Worm (Caenorhabditis elegans): Measurements from ENCODE around the gene Y105C5A.1274.
"Not testable (repeated sequence)": the region's sequence is repeated elsewhere in the genome, so short reads cannot be mapped to it uniquely, and the experiment has no call there.

Y105C5A.1274 gene

DNA sequence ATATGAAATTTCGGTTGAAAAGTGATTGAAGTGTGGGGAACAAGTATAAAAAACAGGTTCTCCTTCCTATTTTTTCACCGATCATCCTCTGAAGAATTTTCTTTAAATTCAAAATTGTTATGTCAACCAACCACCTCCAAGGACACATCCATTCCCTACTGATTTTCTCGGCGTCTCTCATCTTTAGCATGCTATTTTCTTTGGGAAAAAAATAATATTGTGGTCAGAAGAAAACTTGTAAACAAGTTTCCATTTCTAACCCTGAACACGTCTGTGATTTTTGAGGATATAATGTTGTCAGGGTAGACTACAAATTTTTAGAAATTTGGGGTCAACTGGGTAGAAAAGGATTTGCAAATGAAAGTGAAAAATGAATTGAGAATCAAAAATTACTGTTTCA is 16.9 kb upstream of the Y105C5A.1274 start:
- TF ChIP-seq vab-15 (tag; optimal IDR thresholded peaks at IDR 0.05) (no peak), mep-1 (tag; optimal IDR thresholded peaks at IDR 0.05) (peak; percentile 13), nhr-20 (tag; optimal IDR thresholded peaks at IDR 0.05) (peak; percentile 50), fkh-8 (tag; optimal IDR thresholded peaks at IDR 0.05) (no peak), unc-62 (GFP tag; optimal IDR thresholded peaks at IDR 0.05) (no peak), blmp-1 (tag; optimal IDR thresholded peaks at IDR 0.05) (peak; percentile 34), alr-1 (tag; optimal IDR thresholded peaks at IDR 0.05; ENCODE audit: borderline replicate concordance) (no peak), nhr-85 (tag) (peak; percentile 87), lsy-2 (tag; optimal IDR thresholded peaks at IDR 0.05) (peak in 1 of 2 experiments; percentile 28), snpc-4 (tag; optimal IDR thresholded peaks at IDR 0.05) (no peak), ets-5 (GFP tag; IDR thresholded peaks at IDR 0.05) (no peak), nhr-11 (tag; optimal IDR thresholded peaks at IDR 0.05) (no peak), nhr-84 (tag; optimal IDR thresholded peaks at IDR 0.05) (no peak), mab-9 (GFP tag; IDR thresholded peaks at IDR 0.05) (no peak), C16A3.4 (tag; optimal IDR thresholded peaks at IDR 0.05) (no peak), grh-1 (GFP tag; IDR thresholded peaks at IDR 0.05) (no peak), hlh-4 (tag; optimal IDR thresholded peaks at IDR 0.05) (no peak), elt-3 (tag; optimal IDR thresholded peaks at IDR 0.05) (peak in 1 of 6 experiments; percentile 36), fkh-4 (tag; optimal IDR thresholded peaks at IDR 0.05; ENCODE audit: borderline replicate concordance) (no peak), sox-4 (tag; optimal IDR thresholded peaks at IDR 0.05) (no peak), unc-86 (tag; optimal IDR thresholded peaks at IDR 0.05) (no peak), zag-1 (tag; optimal IDR thresholded peaks at IDR 0.05) (no peak)

DNA sequence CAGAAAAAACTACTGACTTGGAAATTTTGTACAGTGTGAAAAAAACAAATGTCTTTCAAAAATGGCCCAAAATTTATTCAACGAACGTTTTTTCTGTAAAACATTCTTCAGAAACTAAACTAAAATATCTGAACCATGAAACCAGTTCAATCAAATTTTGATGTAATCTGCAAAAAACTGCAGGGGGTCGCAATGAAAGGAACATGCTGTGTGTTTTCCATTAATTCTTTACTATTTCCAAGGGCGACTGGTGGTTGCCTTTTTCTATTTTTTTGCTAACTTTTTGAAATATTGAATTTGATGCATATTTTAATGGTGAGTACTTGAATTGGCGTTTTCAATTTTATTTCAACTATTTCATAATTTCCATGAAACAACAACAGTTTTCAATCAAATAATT is 3.3 kb upstream of the Y105C5A.1274 start, which contains the start of gene Y105C5A.9:
Gene Y105C5A.9, plus strand, starts transcription at position 301 of the 400 bp plus-strand sequence.
- no peak for TF ChIP-seq zip-4 (GFP tag; optimal IDR thresholded peaks at IDR 0.05)
- no peak for TF ChIP-seq hpl-2 (GFP tag; optimal IDR thresholded peaks at IDR 0.05)
- no peak for TF ChIP-seq egl-13 (tag; optimal IDR thresholded peaks at IDR 0.05)
- no peak for TF ChIP-seq ceh-82 (tag; optimal IDR thresholded peaks at IDR 0.05)
- no peak for TF ChIP-seq efl-3 (GFP tag; optimal IDR thresholded peaks at IDR 0.05)
- TF ChIP-seq grh-1 (GFP tag; IDR thresholded peaks at IDR 0.05), result no peak
- TF ChIP-seq fkh-10 (GFP tag; optimal IDR thresholded peaks at IDR 0.05), result no peak
- no peak for TF ChIP-seq mef-2 (tag; optimal IDR thresholded peaks at IDR 0.05)
- TF ChIP-seq vab-15 (tag; optimal IDR thresholded peaks at IDR 0.05), result no peak
- TF ChIP-seq sptf-1 (tag; optimal IDR thresholded peaks at IDR 0.05), result no peak
- no peak for TF ChIP-seq pax-3 (tag; optimal IDR thresholded peaks at IDR 0.05)
- no peak for TF ChIP-seq ceh-8 (GFP tag; optimal IDR thresholded peaks at IDR 0.05)
- TF ChIP-seq aly-2 (tag; optimal IDR thresholded peaks at IDR 0.05), result no peak
- TF ChIP-seq ceh-88 (GFP tag; IDR thresholded peaks at IDR 0.05), result no peak
- TF ChIP-seq nhr-76 (tag; optimal IDR thresholded peaks at IDR 0.05), result no peak
- TF ChIP-seq lin-39 (tag; optimal IDR thresholded peaks at IDR 0.05), result no peak
- no peak for TF ChIP-seq nhr-77 (tag; optimal IDR thresholded peaks at IDR 0.05)
- no peak for TF ChIP-seq nhr-28 (tag; optimal IDR thresholded peaks at IDR 0.05)

- TF ChIP-seq swsn-7 (tag; optimal IDR thresholded peaks at IDR 0.05); tbx-2 (tag; optimal IDR thresholded peaks at IDR 0.05); mab-9 (GFP tag; IDR thresholded peaks at IDR 0.05): not testable (repeated sequence)
These were observed 923 bp downstream of the Y105C5A.1274 start, which contains the start of gene Y105C5A.10 for ce11 chrIV:15635462-15635861. Gene Y105C5A.10, plus strand, starts transcription at chrIV:15635762.

- no peak for TF ChIP-seq nhr-71 (tag; optimal IDR thresholded peaks at IDR 0.05)
These were observed 4.7 kb downstream of the Y105C5A.1274 start for ce11 chrIV:15639223-15639622.
